Fruit fly (Drosophila melanogaster): ENCODE measurements around the gene D19A.

Gene D19A

DNA sequence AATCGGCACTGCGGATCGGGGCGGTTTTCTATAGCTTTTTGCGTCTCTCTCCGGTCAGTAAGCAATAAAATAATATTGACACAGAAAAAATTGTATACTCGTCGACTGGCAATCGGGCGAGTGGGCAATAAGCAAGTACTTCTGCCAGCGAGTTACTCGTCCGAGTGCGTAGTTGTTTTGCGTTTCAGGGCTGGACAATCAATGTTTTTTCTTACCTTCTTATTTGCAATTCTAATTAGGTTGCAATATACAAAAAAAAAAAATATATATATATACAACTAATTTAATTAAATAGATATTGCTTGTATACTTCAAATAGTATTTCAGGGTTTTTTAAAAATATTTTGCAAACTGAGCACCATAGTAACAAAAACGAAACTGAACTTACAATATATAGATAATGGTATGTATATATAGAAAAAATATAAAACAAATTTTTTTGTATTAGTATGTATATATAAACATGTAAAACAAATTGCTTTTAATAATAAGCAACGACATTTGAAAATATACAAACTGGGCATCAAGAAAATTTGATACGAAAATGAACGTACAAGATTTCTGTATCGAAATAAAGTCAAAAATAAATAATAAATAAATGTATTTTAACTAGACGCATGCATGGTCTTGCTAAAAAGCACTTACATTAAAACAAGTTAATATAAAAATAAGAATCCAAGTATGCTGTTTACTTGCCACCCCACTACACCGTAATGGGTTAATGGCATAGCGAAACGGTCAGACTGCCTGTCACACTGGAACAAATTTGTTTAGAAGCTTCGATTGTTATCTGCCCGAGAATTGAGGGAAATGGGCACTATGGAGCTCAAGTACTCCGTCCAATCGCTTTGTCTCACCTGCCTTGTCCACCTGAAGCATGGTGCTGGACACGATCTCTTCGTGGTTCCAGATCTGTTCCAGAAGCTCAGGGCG lies at the start of gene D19A, which contains the start of gene CG7386:
Gene D19A (minus strand): TSS at position 129 of the 933 bp plus-strand sequence.
Gene CG7386 (plus strand): TSS at position 751 of the 933 bp plus-strand sequence.
- TF ChIP-seq CG8159 (tag; optimal IDR thresholded peaks at IDR 0.05), result peak; percentile 52
- peak; percentile 43; the same call in 1 of the 2 replicates for TF ChIP-seq rn (GFP tag; IDR thresholded peaks at IDR 0.05)
- peak; percentile 30; the same call in 1 of the 3 replicates for TF ChIP-seq fd96Ca (GFP tag; IDR thresholded peaks at IDR 0.05)
- peak; percentile 1 for TF ChIP-seq EcR (GFP tag; optimal IDR thresholded peaks at IDR 0.05)
- peak; percentile 11 for TF ChIP-seq CG9948 (tag; optimal IDR thresholded peaks at IDR 0.05)
- peak; percentile 28 for TF ChIP-seq CG15710 (tag; optimal IDR thresholded peaks at IDR 0.05)
- peak; percentile 22 for TF ChIP-seq CG17806 (tag; optimal IDR thresholded peaks at IDR 0.05)
- TF ChIP-seq CG32121 (GFP tag; IDR thresholded peaks at IDR 0.05), result peak; percentile 38; the same call in 1 of the 2 replicates
- TF ChIP-seq CG34367 (tag; optimal IDR thresholded peaks at IDR 0.05), result no peak
- TF ChIP-seq CG14655 (GFP tag; optimal IDR thresholded peaks at IDR 0.05), result no peak
- no peak for TF ChIP-seq gl (tag; optimal IDR thresholded peaks at IDR 0.05)
- peak; percentile 77 for TF ChIP-seq CG4496 (GFP tag; IDR thresholded peaks at IDR 0.05)
- peak; percentile 11 for TF ChIP-seq Snoo (tag; optimal IDR thresholded peaks at IDR 0.05)
- no peak for TF ChIP-seq D1 (tag; optimal IDR thresholded peaks at IDR 0.05)
- TF ChIP-seq CG10348 (GFP tag; IDR thresholded peaks at IDR 0.05), result no peak
- peak; percentile 48; the same call in 1 of the 2 replicates for TF ChIP-seq CG12605 (GFP tag; IDR thresholded peaks at IDR 0.05)
- TF ChIP-seq CG13204 (GFP tag; optimal IDR thresholded peaks at IDR 0.05), result no peak
- TF ChIP-seq CG8301 (tag; optimal IDR thresholded peaks at IDR 0.05), result peak; percentile 9
- no peak for TF ChIP-seq Pif1B (GFP tag; optimal IDR thresholded peaks at IDR 0.05)
- no peak for TF ChIP-seq Pif1A (GFP tag; optimal IDR thresholded peaks at IDR 0.05)
- peak; percentile 59 for TF ChIP-seq Ets98B (GFP tag; IDR thresholded peaks at IDR 0.05)

- TF ChIP-seq fd96Ca (GFP tag; IDR thresholded peaks at IDR 0.05) (no peak), gl (tag; optimal IDR thresholded peaks at IDR 0.05) (no peak), CG15710 (tag; optimal IDR thresholded peaks at IDR 0.05) (no peak), CG4496 (GFP tag; IDR thresholded peaks at IDR 0.05) (no peak), CG32121 (GFP tag; IDR thresholded peaks at IDR 0.05) (no peak), Ets98B (GFP tag; IDR thresholded peaks at IDR 0.05) (no peak)
Measured at dm6 chr3L:6234035-6234434, 45.1 kb upstream of the D19A start, which contains the start of gene CG42714. Gene CG42714, minus strand, starts transcription at chr3L:6234056.

DNA sequence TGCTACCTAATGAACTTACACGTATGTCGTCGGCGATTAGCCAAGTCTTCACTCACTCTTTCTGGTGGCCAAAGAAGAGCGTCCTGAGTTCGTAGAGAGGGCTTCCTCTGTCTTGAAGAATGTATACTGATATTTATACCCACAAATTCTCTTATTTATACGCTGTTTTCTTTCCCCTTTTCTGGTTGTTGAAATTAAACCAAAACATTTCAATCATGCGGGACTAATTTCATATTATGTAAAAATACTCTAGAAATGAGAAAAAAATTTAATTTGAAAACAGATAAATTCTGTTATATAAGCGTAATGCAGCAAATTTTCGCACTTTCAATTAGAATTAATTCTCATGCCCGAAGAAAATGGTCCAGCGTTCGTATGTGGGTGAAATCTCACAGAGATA lies 44.4 kb upstream of the D19A start, which contains the start of gene BG642312:
Gene BG642312 (minus strand): TSS at position 101 of the 400 bp plus-strand sequence.
- TF ChIP-seq CG8301 (tag; optimal IDR thresholded peaks at IDR 0.05) (no peak), fd96Ca (GFP tag; IDR thresholded peaks at IDR 0.05) (no peak), D1 (tag; optimal IDR thresholded peaks at IDR 0.05) (no peak), CG12605 (GFP tag; IDR thresholded peaks at IDR 0.05) (no peak), EcR (GFP tag; optimal IDR thresholded peaks at IDR 0.05) (no peak), Snoo (tag; optimal IDR thresholded peaks at IDR 0.05) (no peak), CG8159 (tag; optimal IDR thresholded peaks at IDR 0.05) (no peak), CG14655 (GFP tag; optimal IDR thresholded peaks at IDR 0.05) (no peak), CG13204 (GFP tag; optimal IDR thresholded peaks at IDR 0.05) (no peak), CG10348 (GFP tag; IDR thresholded peaks at IDR 0.05) (no peak), CG15710 (tag; optimal IDR thresholded peaks at IDR 0.05) (no peak), Pif1A (GFP tag; optimal IDR thresholded peaks at IDR 0.05) (no peak), CG32121 (GFP tag; IDR thresholded peaks at IDR 0.05) (no peak), CG17806 (tag; optimal IDR thresholded peaks at IDR 0.05) (no peak), CG9948 (tag; optimal IDR thresholded peaks at IDR 0.05) (no peak), Pif1B (GFP tag; optimal IDR thresholded peaks at IDR 0.05) (no peak), rn (GFP tag; IDR thresholded peaks at IDR 0.05) (no peak)

DNA sequence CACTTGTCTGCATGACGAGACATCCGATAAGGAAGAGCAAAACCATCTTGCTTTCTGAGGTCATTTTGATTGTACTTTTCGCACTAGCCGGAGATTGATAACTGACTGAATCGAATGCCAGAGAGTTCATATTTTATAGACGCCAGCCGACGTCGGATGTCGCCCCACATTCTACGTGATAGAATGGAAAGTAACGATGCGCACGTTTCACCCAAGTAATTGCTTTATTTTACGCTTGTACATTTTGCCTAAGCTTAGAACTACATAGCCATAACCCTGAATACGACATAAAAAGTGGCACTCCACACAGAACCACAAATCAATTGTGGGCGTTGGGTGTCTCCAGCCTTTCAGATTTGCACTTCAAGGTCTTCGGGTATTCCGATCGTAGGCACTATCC lies 43.3 kb upstream of the D19A start, which contains the start of gene CG13299:
Gene CG13299 (minus strand): TSS at position 101 of the 400 bp plus-strand sequence.
- TF ChIP-seq CG8301 (tag; optimal IDR thresholded peaks at IDR 0.05) (no peak), CG12605 (GFP tag; IDR thresholded peaks at IDR 0.05) (no peak), D1 (tag; optimal IDR thresholded peaks at IDR 0.05) (no peak), fd96Ca (GFP tag; IDR thresholded peaks at IDR 0.05) (no peak), CG13204 (GFP tag; optimal IDR thresholded peaks at IDR 0.05) (no peak), CG17806 (tag; optimal IDR thresholded peaks at IDR 0.05) (no peak), Snoo (tag; optimal IDR thresholded peaks at IDR 0.05) (no peak), CG4496 (GFP tag; IDR thresholded peaks at IDR 0.05) (no peak), CG9948 (tag; optimal IDR thresholded peaks at IDR 0.05) (no peak), CG8159 (tag; optimal IDR thresholded peaks at IDR 0.05) (no peak), CG10348 (GFP tag; IDR thresholded peaks at IDR 0.05) (no peak), EcR (GFP tag; optimal IDR thresholded peaks at IDR 0.05) (no peak), Pif1A (GFP tag; optimal IDR thresholded peaks at IDR 0.05) (no peak)

DNA sequence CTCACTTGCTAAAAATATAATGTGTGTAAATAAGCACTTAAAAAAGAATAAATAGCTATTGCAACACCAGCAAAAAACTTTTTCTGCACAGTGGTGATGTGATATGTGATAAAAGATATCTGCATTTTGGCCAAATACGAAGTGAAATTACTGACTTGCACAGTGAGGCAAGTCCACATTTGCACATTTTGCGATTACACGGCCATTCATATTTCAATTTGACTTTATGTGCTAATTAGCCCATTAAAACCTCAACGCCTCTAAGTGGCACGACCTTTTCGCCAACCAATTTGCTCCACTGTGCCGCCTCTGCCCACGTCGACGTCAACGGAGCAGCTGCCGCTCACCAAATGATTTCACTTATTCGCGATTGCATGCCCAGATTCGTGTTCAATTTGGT lies 31.3 kb upstream of the D19A start, which contains the start of gene CG33946:
Gene CG33946 (plus strand): TSS at position 392 of the 400 bp plus-strand sequence.
- TF ChIP-seq CG32121 (GFP tag; IDR thresholded peaks at IDR 0.05) (peak; percentile 76), CG8301 (tag; optimal IDR thresholded peaks at IDR 0.05) (peak; percentile 63), CG34367 (tag; optimal IDR thresholded peaks at IDR 0.05) (no peak), Pif1A (GFP tag; optimal IDR thresholded peaks at IDR 0.05) (no peak), rn (GFP tag; IDR thresholded peaks at IDR 0.05) (peak; percentile 54), CG8159 (tag; optimal IDR thresholded peaks at IDR 0.05) (no peak), Pif1B (GFP tag; optimal IDR thresholded peaks at IDR 0.05) (no peak), CG10348 (GFP tag; IDR thresholded peaks at IDR 0.05) (peak; percentile 57; the same call in 1 of the 2 replicates), EcR (GFP tag; optimal IDR thresholded peaks at IDR 0.05) (no peak), Snoo (tag; optimal IDR thresholded peaks at IDR 0.05) (peak; percentile 66), CG17806 (tag; optimal IDR thresholded peaks at IDR 0.05) (peak; percentile 35), CG13204 (GFP tag; optimal IDR thresholded peaks at IDR 0.05) (no peak), CG4496 (GFP tag; IDR thresholded peaks at IDR 0.05) (peak; percentile 86), CG15710 (tag; optimal IDR thresholded peaks at IDR 0.05) (no peak), CG12605 (GFP tag; IDR thresholded peaks at IDR 0.05) (peak; percentile 50), CG14655 (GFP tag; optimal IDR thresholded peaks at IDR 0.05) (peak; percentile 70), Ets98B (GFP tag; IDR thresholded peaks at IDR 0.05) (peak; percentile 55), gl (tag; optimal IDR thresholded peaks at IDR 0.05) (no peak), CG9948 (tag; optimal IDR thresholded peaks at IDR 0.05) (peak; percentile 41), D1 (tag; optimal IDR thresholded peaks at IDR 0.05) (no peak), fd96Ca (GFP tag; IDR thresholded peaks at IDR 0.05) (peak; percentile 86)
